Comparison of ENCODE assay signal across 1 fruit fly cellular context in the genomic region with DNA sequence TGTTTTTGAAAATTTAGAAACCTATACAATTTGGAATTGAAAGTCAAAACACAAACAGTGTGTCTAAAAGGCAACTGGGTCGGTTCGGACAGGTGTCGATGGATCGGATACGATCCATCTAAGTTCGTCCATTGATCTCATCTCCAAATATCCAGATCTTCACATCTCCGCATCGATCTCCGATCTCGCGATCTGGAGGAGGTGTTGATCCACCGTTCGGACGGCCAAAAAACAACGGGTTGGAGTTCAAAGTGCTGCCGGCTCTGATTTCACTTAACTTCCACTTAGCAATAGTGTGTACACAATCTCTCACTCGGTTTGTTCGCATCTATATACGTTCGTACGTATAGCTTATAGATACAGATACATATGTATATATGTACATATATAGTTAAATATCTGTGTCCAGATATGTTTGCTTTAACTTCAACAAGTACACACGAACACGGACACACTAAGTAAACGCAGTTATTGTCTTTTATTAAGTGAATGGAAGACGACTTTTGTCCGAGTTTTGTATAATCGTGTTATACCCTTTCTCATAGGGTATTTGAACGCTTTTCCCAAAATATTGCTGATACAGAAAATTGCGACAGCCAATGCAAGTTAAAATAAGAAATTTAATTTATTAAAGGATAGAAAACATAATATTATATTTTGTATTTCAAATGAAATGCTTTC.
TF ChIP-seq lines count a peak whose summit lies in the region.

A gene (minus strand): TSS at position 51 of the 681 bp plus-strand sequence.

TF ChIP-seq in whole organism, embryonic, 481 proteins besides CTCF, POLR2A, EP300 and RAD21 (continued from another document):
- TF ChIP-seq Awh (GFP tag; IDR thresholded peaks at IDR 0.05; lab: Robert Waterston, UW) (0 out of 2 replicates have a peak, but pooled peaks have one; percentile 29), CG14710 (tag; optimal IDR thresholded peaks at IDR 0.05; lab: Kevin White, UChicago) (peak; percentile 3), CG3281 (GFP tag; optimal IDR thresholded peaks at IDR 0.05; lab: Kevin White, UChicago) (peak; percentile 29), MTF-1 (GFP tag; optimal IDR thresholded peaks at IDR 0.05; lab: Kevin White, UChicago; ENCODE audit: borderline replicate concordance) (peak; percentile 4), ci (GFP tag; IDR thresholded peaks at IDR 0.05; lab: Robert Waterston, UW) (peak; percentile 46; the same call in 1 of the 3 replicates), CG4617 (GFP tag; optimal IDR thresholded peaks at IDR 0.05; lab: Kevin White, UChicago; ENCODE audit: borderline replicate concordance) (no peak)
